Worm (Caenorhabditis elegans) whole organism, early embryonic: Measurements from ENCODE around the gene nccd-1.

ENCODE experiments used
- aly-1 ChIP-seq: sonication (generic microtip); optimal IDR thresholded peaks from 2 replicates; lab custom pipeline; 2016; ENCODE audit warnings: missing genetic modification characterization, missing compliant biosample characterization
- ceh-36 ChIP-seq: sonication (generic microtip); optimal IDR thresholded peaks from 2 replicates; lab custom pipeline; 2016; ENCODE audit warnings: missing genetic modification characterization, inconsistent platforms, missing compliant biosample characterization
- hmbx-1 ChIP-seq: sonication (generic microtip); optimal IDR thresholded peaks from 2 replicates; lab custom pipeline; 2016; ENCODE audit warnings: mild to moderate bottlenecking, missing genetic modification characterization, missing compliant biosample characterization
- tra-4 ChIP-seq: sonication (generic microtip); optimal IDR thresholded peaks from 2 replicates; lab custom pipeline; 2017; ENCODE audit warnings: missing genetic modification characterization, missing compliant biosample characterization

ce11 chrIV:17005734-17006133, 17.2 kb downstream of the nccd-1 start:
- TF ChIP-seq aly-1 (tag; lab: Kevin White, UChicago): no peak
- TF ChIP-seq ceh-36 (tag; lab: Kevin White, UChicago): no peak
- no peak for TF ChIP-seq tra-4 (tag; lab: Kevin White, UChicago)
- no peak for TF ChIP-seq hmbx-1 (tag; lab: Kevin White, UChicago)
